Fruit fly (Drosophila melanogaster) whole organism, embryonic: Measurements from ENCODE around the gene Mvd.

ENCODE experiments used
- B-H1 ChIP-seq: fragments of 200-800 bp; sonication (Bioruptor generic); IDR thresholded peaks from 3 replicates; pipeline ENCODE4 v1.3.6; 2022; ENCODE audit warnings: missing biosample characterization, missing genetic modification characterization
- Bdp1 ChIP-seq: fragments of 200-800 bp; sonication (Bioruptor generic); optimal IDR thresholded peaks from 3 replicates; lab custom pipeline; 2016; ENCODE audit warnings: missing biosample characterization, missing genetic modification characterization
- Bgb ChIP-seq: fragments of 200-800 bp; sonication (Bioruptor generic); IDR thresholded peaks from 2 replicates; pipeline ENCODE4 v1.3.6; 2022; ENCODE audit warnings: missing biosample characterization, missing genetic modification characterization; ENCODE audit not compliant: partially characterized antibody
- CG1024 ChIP-seq: fragments of 200-800 bp; sonication (Bioruptor generic); IDR thresholded peaks from 2 replicates; pipeline ENCODE4 v1.3.6; 2022; ENCODE audit warnings: missing biosample characterization, missing genetic modification characterization
- CG10366 ChIP-seq: fragments of 200-800 bp; sonication (Bioruptor generic); IDR thresholded peaks from 2 replicates; pipeline ENCODE4 v1.3.6; 2022; ENCODE audit warnings: missing biosample characterization, missing genetic modification characterization
- CG11695 ChIP-seq: fragments of 200-800 bp; sonication (Bioruptor generic); IDR thresholded peaks from 3 replicates; pipeline ENCODE4 v1.3.6; 2022; ENCODE audit warnings: missing biosample characterization, missing genetic modification characterization
- CG14441 ChIP-seq: fragments of 200-800 bp; sonication (Bioruptor generic); IDR thresholded peaks from 2 replicates; pipeline ENCODE4 v1.3.6; 2022; ENCODE audit warnings: missing biosample characterization, missing genetic modification characterization
- CG14860 ChIP-seq: fragments of 200-800 bp; sonication (Bioruptor generic); IDR thresholded peaks from 3 replicates; pipeline ENCODE4 v1.3.6; 2022; ENCODE audit warnings: missing biosample characterization, missing genetic modification characterization; ENCODE audit not compliant: partially characterized antibody
- CG17186 ChIP-seq: fragments of 200-800 bp; sonication (Bioruptor generic); optimal IDR thresholded peaks from 3 replicates; lab custom pipeline; 2017; ENCODE audit warnings: missing biosample characterization, missing genetic modification reagents, missing genetic modification characterization
- CG17802 ChIP-seq: fragments of 200-800 bp; sonication (Bioruptor generic); optimal IDR thresholded peaks from 2 replicates; lab custom pipeline; 2018; ENCODE audit warnings: missing biosample characterization, mild to moderate bottlenecking, missing genetic modification characterization, moderate library complexity
- CG30403 ChIP-seq: fragments of 200-800 bp; sonication (Bioruptor generic); optimal IDR thresholded peaks from 3 replicates; lab custom pipeline; 2016; ENCODE audit warnings: missing biosample characterization, missing genetic modification characterization
- CG31388 ChIP-seq: fragments of 200-800 bp; sonication (Bioruptor generic); optimal IDR thresholded peaks from 2 replicates; lab custom pipeline; 2016; ENCODE audit warnings: missing biosample characterization, missing genetic modification characterization
- CG32532 ChIP-seq: fragments of 200-800 bp; sonication (Bioruptor generic); IDR thresholded peaks from 2 replicates; pipeline ENCODE4 v1.3.6; 2022; ENCODE audit warnings: missing biosample characterization, missing genetic modification characterization
- CG3995 ChIP-seq: fragments of 200-800 bp; sonication (Bioruptor generic); optimal IDR thresholded peaks from 3 replicates; lab custom pipeline; 2016; ENCODE audit warnings: missing biosample characterization, missing genetic modification characterization
- CG42726 ChIP-seq: fragments of 200-800 bp; sonication (Bioruptor generic); IDR thresholded peaks from 2 replicates; pipeline ENCODE4 v1.3.6; 2022; ENCODE audit warnings: missing biosample characterization, missing genetic modification characterization; ENCODE audit not compliant: partially characterized antibody
- CG4424 ChIP-seq: fragments of 200-800 bp; sonication (Bioruptor generic); optimal IDR thresholded peaks from 3 replicates; lab custom pipeline; 2016; ENCODE audit warnings: missing biosample characterization, missing genetic modification characterization
- CG6791 ChIP-seq: fragments of 200-800 bp; sonication (Bioruptor generic); IDR thresholded peaks from 3 replicates; pipeline ENCODE4 v1.3.6; 2022; ENCODE audit warnings: missing biosample characterization, missing genetic modification characterization; ENCODE audit not compliant: partially characterized antibody
- CG7963 ChIP-seq: fragments of 200-800 bp; sonication (Bioruptor generic); IDR thresholded peaks from 3 replicates; pipeline ENCODE4 v1.3.6; 2022; ENCODE audit warnings: missing biosample characterization, missing genetic modification characterization; ENCODE audit not compliant: partially characterized antibody
- Dll ChIP-seq: fragments of 200-800 bp; sonication (Bioruptor generic); IDR thresholded peaks from 4 replicates; pipeline ENCODE4 v1.3.6; 2022; ENCODE audit warnings: missing biosample characterization, missing genetic modification characterization; ENCODE audit not compliant: partially characterized antibody
- Fer1 ChIP-seq: fragments of 200-800 bp; sonication (Bioruptor generic); optimal IDR thresholded peaks from 2 replicates; lab custom pipeline; 2017; ENCODE audit warnings: missing biosample characterization, mild to moderate bottlenecking, missing genetic modification characterization
- Hr3 ChIP-seq: fragments of 200-800 bp; sonication (Bioruptor generic); optimal IDR thresholded peaks from 3 replicates; lab custom pipeline; 2016; ENCODE audit warnings: missing biosample characterization, missing genetic modification characterization
- Hsf ChIP-seq: fragments of 200-800 bp; sonication (Bioruptor generic); optimal IDR thresholded peaks from 3 replicates; lab custom pipeline; 2016; ENCODE audit warnings: missing biosample characterization, missing genetic modification characterization
- Nf-YA ChIP-seq: fragments of 200-800 bp; sonication (Bioruptor generic); IDR thresholded peaks from 2 replicates; pipeline ENCODE4 v1.3.6; 2022; ENCODE audit warnings: missing biosample characterization, missing genetic modification characterization
- Sin3A ChIP-seq: fragments of >200 bp; optimal IDR thresholded peaks from 2 replicates; lab custom pipeline; 2018
- Ssrp ChIP-seq: fragments of 200-800 bp; sonication (Bioruptor generic); optimal IDR thresholded peaks from 2 replicates; lab custom pipeline; 2018; ENCODE audit warnings: missing biosample characterization, mild to moderate bottlenecking, missing genetic modification characterization, moderate library complexity
- abd-A ChIP-seq: fragments of 200-800 bp; sonication (Bioruptor generic); optimal IDR thresholded peaks from 3 replicates; lab custom pipeline; 2019; ENCODE audit warnings: missing biosample characterization, mild to moderate bottlenecking, missing genetic modification characterization, moderate library complexity
- amos ChIP-seq: fragments of 200-800 bp; sonication (Bioruptor generic); IDR thresholded peaks from 2 replicates; pipeline ENCODE4 v1.3.6; 2022; ENCODE audit warnings: missing biosample characterization, missing genetic modification characterization; ENCODE audit not compliant: partially characterized antibody
- ato ChIP-seq: fragments of 200-800 bp; sonication (Bioruptor generic); IDR thresholded peaks from 2 replicates; pipeline ENCODE4 v1.3.6; 2022; ENCODE audit warnings: missing biosample characterization, missing genetic modification characterization; ENCODE audit not compliant: partially characterized antibody
- cad ChIP-seq: fragments of >200 bp; optimal IDR thresholded peaks from 2 replicates; lab custom pipeline; 2017; ENCODE audit warnings: missing biosample characterization, missing genetic modification characterization
- dm ChIP-seq: fragments of 200-800 bp; sonication (Bioruptor generic); optimal IDR thresholded peaks from 3 replicates; lab custom pipeline; 2016; ENCODE audit warnings: missing biosample characterization, missing genetic modification characterization
- exex ChIP-seq: fragments of 200-800 bp; sonication (Bioruptor generic); optimal IDR thresholded peaks from 4 replicates; lab custom pipeline; 2018; ENCODE audit warnings: missing biosample characterization, mild to moderate bottlenecking, missing genetic modification characterization, moderate library complexity
- hb ChIP-seq: fragments of 200-800 bp; sonication (Bioruptor generic); IDR thresholded peaks from 3 replicates; pipeline ENCODE4 v1.3.6; 2022; ENCODE audit warnings: missing biosample characterization, missing genetic modification characterization; ENCODE audit not compliant: partially characterized antibody
- lola ChIP-seq, 3 experiments: fragments of >200 bp in 2 of 3; fragments of 200-800 bp in 1 of 3; sonication (Bioruptor generic) in 1 of 3; optimal IDR thresholded peaks; 2 replicates each; lab custom pipeline; 2017 to 2019; ENCODE audit warnings: missing biosample characterization in 3 of 3, missing genetic modification characterization in 3 of 3, mild to moderate bottlenecking in 1 of 3, moderate library complexity in 1 of 3
- nmo ChIP-seq: fragments of 200-800 bp; sonication (Bioruptor generic); optimal IDR thresholded peaks from 2 replicates; lab custom pipeline; 2018; ENCODE audit warnings: missing biosample characterization, mild to moderate bottlenecking, missing genetic modification characterization, moderate library complexity
- onecut ChIP-seq: fragments of 200-800 bp; sonication (Bioruptor generic); IDR thresholded peaks from 2 replicates; pipeline ENCODE4 v1.3.6; 2022; ENCODE audit warnings: missing biosample characterization, missing genetic modification characterization
- pfk ChIP-seq: fragments of 200-800 bp; sonication (Bioruptor generic); optimal IDR thresholded peaks from 2 replicates; lab custom pipeline; 2018; ENCODE audit warnings: missing biosample characterization, mild to moderate bottlenecking, missing genetic modification characterization, moderate library complexity
- phol ChIP-seq: fragments of 200-800 bp; sonication (Bioruptor generic); optimal IDR thresholded peaks from 3 replicates; lab custom pipeline; 2018; ENCODE audit warnings: missing biosample characterization, mild to moderate bottlenecking, missing genetic modification characterization, moderate library complexity
- prd ChIP-seq, 3 experiments: fragments of >200 bp in 2 of 3; fragments of 200-800 bp in 1 of 3; sonication (Bioruptor generic) in 1 of 3; optimal IDR thresholded peaks in 2 of 3; IDR thresholded peaks in 1 of 3; 2 replicates in 2 of 3; 3 replicates in 1 of 3; pipeline versions ENCODE4 v1.3.6 to Lab custom; 2017 to 2022; ENCODE audit warnings: missing biosample characterization in 1 of 3, missing genetic modification characterization in 1 of 3
- scrt ChIP-seq: fragments of 200-800 bp; sonication (Bioruptor generic); optimal IDR thresholded peaks from 2 replicates; lab custom pipeline; 2018; ENCODE audit warnings: missing biosample characterization, mild to moderate bottlenecking, missing genetic modification characterization, moderate library complexity
- sd ChIP-seq: fragments of 200-800 bp; sonication (Bioruptor generic); optimal IDR thresholded peaks from 3 replicates; lab custom pipeline; 2018; ENCODE audit warnings: missing biosample characterization, mild to moderate bottlenecking, missing genetic modification characterization, moderate library complexity
- sqz ChIP-seq: fragments of 200-800 bp; sonication (Bioruptor generic); optimal IDR thresholded peaks from 3 replicates; lab custom pipeline; 2018; ENCODE audit warnings: missing biosample characterization, mild to moderate bottlenecking, missing genetic modification characterization
- ssp ChIP-seq: fragments of 200-800 bp; sonication (Bioruptor generic); IDR thresholded peaks from 2 replicates; pipeline ENCODE4 v1.3.6; 2022; ENCODE audit warnings: missing biosample characterization, missing genetic modification characterization
- stwl ChIP-seq: fragments of 200-800 bp; sonication (Bioruptor generic); optimal IDR thresholded peaks from 3 replicates; lab custom pipeline; 2018; ENCODE audit warnings: missing biosample characterization, mild to moderate bottlenecking, missing genetic modification characterization, moderate library complexity
- tll ChIP-seq, 2 experiments: fragments of 200-800 bp in 1 of 2; fragments of >200 bp in 1 of 2; sonication (Bioruptor generic) in 1 of 2; optimal IDR thresholded peaks; 2 replicates each; lab custom pipeline; 2017 to 2019; ENCODE audit warnings: missing biosample characterization in 2 of 2, missing genetic modification characterization in 2 of 2, mild to moderate bottlenecking in 1 of 2, moderate library complexity in 1 of 2
- tna ChIP-seq: fragments of 200-800 bp; sonication (Bioruptor generic); IDR thresholded peaks from 2 replicates; pipeline ENCODE4 v1.3.6; 2022; ENCODE audit warnings: missing biosample characterization, missing genetic modification characterization; ENCODE audit not compliant: partially characterized antibody
- vnd ChIP-seq: fragments of 200-800 bp; sonication (Bioruptor generic); IDR thresholded peaks from 3 replicates; pipeline ENCODE4 v1.3.6; 2022; ENCODE audit warnings: missing biosample characterization, missing genetic modification characterization; ENCODE audit not compliant: partially characterized antibody

Gene Mvd

DNA sequence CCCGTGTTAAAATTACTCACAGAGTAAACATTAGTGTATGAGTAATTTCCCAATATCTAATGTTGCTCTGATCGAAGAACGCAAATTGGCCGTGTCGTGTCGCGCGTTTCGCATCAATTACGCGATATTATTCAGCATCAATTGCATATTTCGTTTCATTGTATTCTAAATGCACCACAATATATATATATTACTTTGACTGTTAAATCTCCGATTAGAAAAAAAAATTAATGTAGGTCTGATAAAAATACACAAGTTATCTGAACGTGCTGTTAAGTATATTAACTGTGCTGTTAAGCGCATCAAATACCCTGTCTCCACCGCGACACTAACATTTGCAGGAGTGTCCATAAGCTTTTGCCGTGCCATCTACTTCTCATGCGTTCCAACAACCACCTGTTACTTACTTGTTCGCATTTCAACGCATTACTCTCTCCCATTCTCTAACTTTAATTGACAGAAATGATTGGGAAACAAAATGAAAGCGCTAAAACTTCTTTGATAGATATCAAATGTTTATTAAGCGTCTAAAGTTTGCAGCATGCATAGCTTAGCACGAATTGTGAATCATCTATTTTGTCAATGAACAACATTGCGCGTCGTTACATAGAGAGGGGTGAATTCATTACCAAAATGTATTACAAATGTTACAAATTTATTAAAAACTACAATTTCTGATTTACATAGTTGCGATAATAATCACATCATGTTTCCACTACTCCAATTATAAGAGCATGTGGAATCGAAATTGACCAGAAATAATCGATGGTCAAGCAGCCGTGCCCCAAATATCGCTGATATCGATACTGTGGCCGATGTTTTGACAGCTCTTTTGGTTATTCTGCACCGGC, 11.7 kb downstream of the Mvd start, which contains the start of the genes Graf and mRpL3:
Gene Graf (minus strand): TSS at position 287 of the 851 bp plus-strand sequence.
Gene mRpL3 (plus strand): TSS at position 802 of the 851 bp plus-strand sequence.
- TF ChIP-seq B-H1 = no peak
- TF ChIP-seq sqz (GFP tag; lab: Kevin White, UChicago) = peak; percentile 52
- no peak for TF ChIP-seq Bdp1
- peak; percentile 88 for TF ChIP-seq CG42726 (GFP tag; lab: Robert Waterston, UW)
- 0 out of 3 replicates have a peak, but pooled peaks have one; percentile 22 for TF ChIP-seq CG11695 (GFP tag; lab: Robert Waterston, UW)
- TF ChIP-seq CG10366 = no peak
- no peak for TF ChIP-seq onecut (GFP tag; lab: Robert Waterston, UW)
- no peak for TF ChIP-seq sd
- TF ChIP-seq abd-A (tag; lab: Kevin White, UChicago) = no peak
- peak; percentile 61 for TF ChIP-seq scrt
- no peak for TF ChIP-seq CG30403
- peak; percentile 22 for TF ChIP-seq dm (GFP tag; lab: Kevin White, UChicago)
- peak; percentile 90 for TF ChIP-seq ato (GFP tag; lab: Robert Waterston, UW)
- TF ChIP-seq nmo (GFP tag; lab: Kevin White, UChicago) = peak; percentile 17
- TF ChIP-seq hb (GFP tag; lab: Robert Waterston, UW) = peak; percentile 93
- TF ChIP-seq stwl (tag; lab: Kevin White, UChicago) = peak; percentile 16
- TF ChIP-seq ssp (GFP tag; lab: Robert Waterston, UW) = peak; percentile 84
- peak; percentile 12 for TF ChIP-seq phol (tag; lab: Kevin White, UChicago)
- peak; percentile 93 for TF ChIP-seq Bgb (GFP tag; lab: Robert Waterston, UW)
- peak; percentile 74 for TF ChIP-seq CG17802 (tag; lab: Kevin White, UChicago)
- TF ChIP-seq amos = peak; percentile 95
- peak; percentile 8 for TF ChIP-seq exex (tag; lab: Kevin White, UChicago)
- no peak for TF ChIP-seq prd (optimal IDR thresholded peaks at IDR 0.05; lab: Kevin White, UChicago)
- TF ChIP-seq prd (GFP tag; IDR thresholded peaks at IDR 0.05; lab: Robert Waterston, UW) = no peak
- peak; percentile 12 for TF ChIP-seq CG4424 (GFP tag; lab: Kevin White, UChicago)
- TF ChIP-seq CG14441 = 0 out of 2 replicates have a peak, but pooled peaks have one; percentile 14
- TF ChIP-seq Fer1 = no peak
- TF ChIP-seq CG14860 (GFP tag; lab: Robert Waterston, UW) = peak; percentile 90
- peak; percentile 73 for TF ChIP-seq CG3995 (GFP tag; lab: Kevin White, UChicago)
- TF ChIP-seq Dll (GFP tag; lab: Robert Waterston, UW) = peak; percentile 85; the same call in 3 of the 4 replicates
- TF ChIP-seq Ssrp (tag; lab: Kevin White, UChicago) = no peak
- TF ChIP-seq CG7963 (GFP tag; lab: Robert Waterston, UW) = peak; percentile 91
- TF ChIP-seq vnd (GFP tag; lab: Robert Waterston, UW) = peak; percentile 90
- TF ChIP-seq pfk (GFP tag; lab: Kevin White, UChicago) = peak; percentile 89
- peak; percentile 48 for TF ChIP-seq Sin3A
- no peak for TF ChIP-seq CG31388
- TF ChIP-seq Nf-YA = no peak
- TF ChIP-seq cad (GFP tag; lab: Kevin White, UChicago) = no peak
- TF ChIP-seq CG1024 (GFP tag; lab: Robert Waterston, UW) = peak; percentile 11; the same call in 1 of the 2 replicates
- TF ChIP-seq Hsf (GFP tag; lab: Kevin White, UChicago) = peak; percentile 20
- TF ChIP-seq tll (GFP tag; optimal IDR thresholded peaks at IDR 0.05; lab: Kevin White, UChicago) = peak in 1 of 2 experiments; percentile 2
- no peak for TF ChIP-seq CG32532 (GFP tag; lab: Robert Waterston, UW)
- peak in 1 of 3 experiments; percentile 85 for TF ChIP-seq lola (GFP tag; optimal IDR thresholded peaks at IDR 0.05; lab: Kevin White, UChicago)
- peak; percentile 93 for TF ChIP-seq tna (GFP tag; lab: Robert Waterston, UW)
- peak; percentile 4 for TF ChIP-seq Hr3 (GFP tag; lab: Kevin White, UChicago)
- TF ChIP-seq CG17186 (GFP tag; lab: Kevin White, UChicago) = peak; percentile 99
- TF ChIP-seq CG6791 (GFP tag; lab: Robert Waterston, UW) = peak; percentile 94
